Fruit fly (Drosophila melanogaster) whole organism, prepupa: ENCODE results near the gene PGRP-SA.

ENCODE experiments used
- Blimp-1 ChIP-seq: fragments of 200-800 bp; sonication (Bioruptor generic); optimal IDR thresholded peaks from 3 replicates; lab custom pipeline; 2017; ENCODE audit warnings: missing biosample characterization, missing genetic modification characterization, mild to moderate bottlenecking, moderate library complexity, missing genetic modification reagents
- CG10631 ChIP-seq: fragments of 200-800 bp; sonication (Bioruptor generic); optimal IDR thresholded peaks from 2 replicates; lab custom pipeline; 2016; ENCODE audit warnings: missing biosample characterization, missing genetic modification characterization
- CG10669 ChIP-seq: fragments of 200-800 bp; sonication (Bioruptor generic); optimal IDR thresholded peaks from 3 replicates; lab custom pipeline; 2018; ENCODE audit warnings: missing biosample characterization, mild to moderate bottlenecking, missing genetic modification characterization, moderate library complexity
- CG11762 ChIP-seq: fragments of 200-800 bp; sonication (Bioruptor generic); optimal IDR thresholded peaks from 3 replicates; lab custom pipeline; 2016; ENCODE audit warnings: missing biosample characterization, missing genetic modification characterization; ENCODE audit not compliant: insufficient read depth
- CG11902 ChIP-seq: fragments of 200-800 bp; sonication (Bioruptor generic); optimal IDR thresholded peaks from 3 replicates; lab custom pipeline; 2016; ENCODE audit warnings: missing biosample characterization, missing genetic modification characterization
- CG15336 ChIP-seq: fragments of 200-800 bp; sonication (Bioruptor generic); IDR thresholded peaks from 2 replicates; pipeline ENCODE4 v1.3.6; 2022; ENCODE audit warnings: missing biosample characterization, missing genetic modification characterization
- CG16779 ChIP-seq: fragments of 200-800 bp; sonication (Bioruptor generic); optimal IDR thresholded peaks from 3 replicates; lab custom pipeline; 2017; ENCODE audit warnings: missing biosample characterization, mild to moderate bottlenecking, missing genetic modification characterization
- CG3032 ChIP-seq: fragments of 200-800 bp; optimal IDR thresholded peaks from 2 replicates; lab custom pipeline; 2019; ENCODE audit warnings: missing biosample characterization, mild to moderate bottlenecking, missing genetic modification characterization, moderate library complexity
- CG4318 ChIP-seq: fragments of 200-800 bp; sonication (Bioruptor generic); optimal IDR thresholded peaks from 3 replicates; lab custom pipeline; 2017; ENCODE audit warnings: missing biosample characterization, mild to moderate bottlenecking, missing genetic modification characterization
- CG6163 ChIP-seq: fragments of 200-800 bp; sonication (Bioruptor generic); IDR thresholded peaks from 3 replicates; pipeline ENCODE4 v1.3.6; 2022; ENCODE audit warnings: missing biosample characterization, missing genetic modification characterization
- CG6276 ChIP-seq: fragments of 200-800 bp; sonication (Bioruptor generic); optimal IDR thresholded peaks from 2 replicates; lab custom pipeline; 2017; ENCODE audit warnings: missing biosample characterization, mild to moderate bottlenecking, missing genetic modification characterization
- CG6792 ChIP-seq: fragments of 200-800 bp; sonication (Bioruptor generic); optimal IDR thresholded peaks from 3 replicates; lab custom pipeline; 2016; ENCODE audit warnings: missing biosample characterization, missing genetic modification characterization
- CG6854 ChIP-seq: fragments of 200-800 bp; sonication (Bioruptor generic); optimal IDR thresholded peaks from 2 replicates; lab custom pipeline; 2017; ENCODE audit warnings: missing biosample characterization, mild to moderate bottlenecking, missing genetic modification characterization
- CG7368 ChIP-seq: fragments of 200-800 bp; sonication (Bioruptor generic); optimal IDR thresholded peaks from 3 replicates; lab custom pipeline; 2016; ENCODE audit warnings: missing biosample characterization, missing genetic modification characterization
- CG8119 ChIP-seq: fragments of 200-800 bp; sonication (Bioruptor generic); IDR thresholded peaks from 3 replicates; pipeline ENCODE4 v1.3.6; 2022; ENCODE audit warnings: missing biosample characterization, missing genetic modification characterization
- CG9139 ChIP-seq: fragments of 200-800 bp; sonication (Bioruptor generic); optimal IDR thresholded peaks from 3 replicates; lab custom pipeline; 2017; ENCODE audit warnings: missing biosample characterization, mild to moderate bottlenecking, missing genetic modification characterization
- Eip75B ChIP-seq: fragments of 200-800 bp; sonication (Bioruptor generic); optimal IDR thresholded peaks from 3 replicates; lab custom pipeline; 2016; ENCODE audit warnings: missing biosample characterization, missing genetic modification characterization
- Eip78C ChIP-seq: fragments of 200-800 bp; sonication (Bioruptor generic); peaks from one replicate; lab custom pipeline; 2016; ENCODE audit warnings: missing biosample characterization, missing genetic modification characterization
- Ets21C ChIP-seq: fragments of 200-800 bp; sonication (Bioruptor generic); optimal IDR thresholded peaks from 3 replicates; lab custom pipeline; 2016; ENCODE audit warnings: missing biosample characterization, missing genetic modification characterization
- Ets96B ChIP-seq: fragments of 200-800 bp; optimal IDR thresholded peaks from 2 replicates; lab custom pipeline; 2019; ENCODE audit warnings: missing biosample characterization, mild to moderate bottlenecking, missing genetic modification characterization, moderate library complexity
- Gug ChIP-seq: fragments of 200-800 bp; sonication (Bioruptor generic); IDR thresholded peaks from 2 replicates; pipeline ENCODE4 v1.3.6; 2022; ENCODE audit warnings: missing biosample characterization, missing genetic modification characterization
- Met ChIP-seq: fragments of 200-800 bp; sonication (Bioruptor generic); optimal IDR thresholded peaks from 3 replicates; lab custom pipeline; 2016; ENCODE audit warnings: missing biosample characterization, missing genetic modification characterization
- OdsH ChIP-seq: fragments of 200-800 bp; sonication (Bioruptor generic); optimal IDR thresholded peaks from 3 replicates; lab custom pipeline; 2016; ENCODE audit warnings: missing biosample characterization, missing genetic modification characterization
- Smox ChIP-seq: fragments of 200-800 bp; sonication (Bioruptor generic); optimal IDR thresholded peaks from 3 replicates; lab custom pipeline; 2016; ENCODE audit warnings: missing biosample characterization, missing genetic modification characterization
- Sox102F ChIP-seq: fragments of 200-800 bp; sonication (Bioruptor generic); optimal IDR thresholded peaks from 2 replicates; lab custom pipeline; 2016; ENCODE audit warnings: missing biosample characterization, mild to moderate bottlenecking, missing genetic modification characterization
- acj6 ChIP-seq: fragments of 200-800 bp; sonication (Bioruptor generic); optimal IDR thresholded peaks from 3 replicates; lab custom pipeline; 2016; ENCODE audit warnings: missing biosample characterization, missing genetic modification characterization
- cyc ChIP-seq: fragments of 200-800 bp; sonication (Bioruptor generic); optimal IDR thresholded peaks from 3 replicates; lab custom pipeline; 2016; ENCODE audit warnings: missing biosample characterization, missing genetic modification characterization
- dsx ChIP-seq: fragments of 200-800 bp; optimal IDR thresholded peaks from 3 replicates; lab custom pipeline; 2019; ENCODE audit warnings: missing biosample characterization, mild to moderate bottlenecking, missing genetic modification characterization, moderate library complexity; ENCODE audit not compliant: poor library complexity, severe bottlenecking
- esn ChIP-seq: fragments of 200-800 bp; sonication (Bioruptor generic); optimal IDR thresholded peaks from 2 replicates; lab custom pipeline; 2016; ENCODE audit warnings: missing biosample characterization, mild to moderate bottlenecking, missing genetic modification characterization, moderate library complexity
- fd85E ChIP-seq: fragments of 200-800 bp; sonication (Bioruptor generic); optimal IDR thresholded peaks from 3 replicates; lab custom pipeline; 2016; ENCODE audit warnings: missing biosample characterization, missing genetic modification characterization
- fkh ChIP-seq: fragments of 200-800 bp; sonication (Bioruptor generic); optimal IDR thresholded peaks from 3 replicates; lab custom pipeline; 2017; ENCODE audit warnings: missing biosample characterization, mild to moderate bottlenecking, missing genetic modification characterization, moderate library complexity
- lz ChIP-seq: fragments of 200-800 bp; sonication (Bioruptor generic); optimal IDR thresholded peaks from 3 replicates; lab custom pipeline; 2016; ENCODE audit warnings: missing biosample characterization, missing genetic modification characterization
- net ChIP-seq: fragments of 200-800 bp; sonication (Bioruptor generic); optimal IDR thresholded peaks from 3 replicates; lab custom pipeline; 2016; ENCODE audit warnings: missing biosample characterization, missing genetic modification characterization
- pdm3 ChIP-seq: fragments of 200-800 bp; sonication (Bioruptor generic); optimal IDR thresholded peaks from 3 replicates; lab custom pipeline; 2016; ENCODE audit warnings: missing biosample characterization, missing genetic modification characterization
- spab ChIP-seq: fragments of 200-800 bp; sonication (Bioruptor generic); optimal IDR thresholded peaks from 2 replicates; lab custom pipeline; 2017; ENCODE audit warnings: missing biosample characterization, mild to moderate bottlenecking, missing genetic modification characterization, missing genetic modification reagents
- ss ChIP-seq, 2 experiments: fragments of 200-800 bp; sonication (Bioruptor generic); optimal IDR thresholded peaks; 2 replicates in 1 of 2; 3 replicates in 1 of 2; lab custom pipeline; 2017 to 2018; ENCODE audit warnings: mild to moderate bottlenecking in 2 of 2, missing biosample characterization in 2 of 2, missing genetic modification characterization in 2 of 2, moderate library complexity in 1 of 2
- topi ChIP-seq: fragments of 200-800 bp; sonication (Bioruptor generic); optimal IDR thresholded peaks from 3 replicates; lab custom pipeline; 2016; ENCODE audit warnings: missing biosample characterization, missing genetic modification characterization
- vri ChIP-seq: fragments of 200-800 bp; sonication (Bioruptor generic); optimal IDR thresholded peaks from 3 replicates; lab custom pipeline; 2016; ENCODE audit warnings: missing biosample characterization, mild to moderate bottlenecking, missing genetic modification characterization

Gene PGRP-SA

dm6 chrX:11550078-11550477, 11.4 kb upstream of the PGRP-SA start (continued):
- TF ChIP-seq fkh (GFP tag; lab: Kevin White, UChicago) (no peak), cyc (peak; percentile 53), CG9139 (no peak), dsx (GFP tag; lab: Kevin White, UChicago) (no peak), spab (GFP tag; lab: Kevin White, UChicago) (no peak), CG15336 (GFP tag; lab: Robert Waterston, UW) (peak; percentile 34; the same call in 1 of the 2 replicates), CG4318 (GFP tag; lab: Kevin White, UChicago) (no peak), topi (GFP tag; lab: Kevin White, UChicago) (peak; percentile 66), CG10631 (GFP tag; lab: Kevin White, UChicago) (peak; percentile 40), OdsH (GFP tag; lab: Kevin White, UChicago) (peak; percentile 33), CG3032 (tag; lab: Kevin White, UChicago) (peak; percentile 16), CG11762 (GFP tag; lab: Kevin White, UChicago) (no peak), acj6 (GFP tag; lab: Kevin White, UChicago) (peak; percentile 25), net (GFP tag; lab: Kevin White, UChicago) (peak; percentile 38), CG6792 (GFP tag; lab: Kevin White, UChicago) (peak; percentile 38), CG7368 (no peak), CG6854 (GFP tag; lab: Kevin White, UChicago) (no peak), Ets21C (GFP tag; lab: Kevin White, UChicago) (peak; percentile 42), Gug (peak; percentile 34; the same call in 1 of the 2 replicates), Met (GFP tag; lab: Kevin White, UChicago) (peak; percentile 60)
- TF ChIP-seq, all 60 proteins: peak for 32

DNA sequence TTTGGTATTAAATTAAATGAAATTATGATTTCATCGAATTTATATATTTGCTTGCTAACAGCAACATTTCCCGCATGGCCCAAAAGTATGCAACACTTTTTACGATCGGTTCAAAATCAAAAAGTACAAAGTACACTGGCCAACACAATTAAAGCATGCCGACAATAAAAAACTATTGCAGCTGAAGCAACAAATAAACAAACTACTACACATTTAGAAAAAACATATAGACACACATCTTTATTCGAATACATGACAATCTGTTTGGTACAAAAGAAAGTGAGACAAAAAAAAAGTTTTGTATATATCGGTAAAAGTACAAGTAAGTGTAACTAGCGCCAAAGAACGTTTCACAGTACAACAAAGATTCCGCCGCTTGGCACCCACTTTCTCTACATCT, 6.4 kb upstream of the PGRP-SA start:
- TF ChIP-seq CG9139 = no peak
- peak; percentile 17 for TF ChIP-seq Smox
- peak; percentile 67 for TF ChIP-seq Eip78C (GFP tag; lab: Kevin White, UChicago)
- no peak for TF ChIP-seq CG11902 (GFP tag; lab: Kevin White, UChicago)
- peak; percentile 1 for TF ChIP-seq lz (GFP tag; lab: Kevin White, UChicago)
- no peak for TF ChIP-seq Gug
- TF ChIP-seq esn (GFP tag; lab: Kevin White, UChicago) = peak; percentile 39
- 0 out of 2 replicates have a peak, but pooled peaks have one; percentile 13 for TF ChIP-seq CG15336 (GFP tag; lab: Robert Waterston, UW)
- peak; percentile 20 for TF ChIP-seq Sox102F (GFP tag; lab: Kevin White, UChicago)
- TF ChIP-seq pdm3 (GFP tag; lab: Kevin White, UChicago) = peak; percentile 31
- no peak for TF ChIP-seq vri (GFP tag; lab: Kevin White, UChicago)
- TF ChIP-seq net (GFP tag; lab: Kevin White, UChicago) = peak; percentile 24
- TF ChIP-seq ss (GFP tag; optimal IDR thresholded peaks at IDR 0.05; lab: Kevin White, UChicago) = peak in 1 of 2 experiments; percentile 3
- no peak for TF ChIP-seq CG16779
- TF ChIP-seq Eip75B (GFP tag; lab: Kevin White, UChicago) = no peak
- TF ChIP-seq CG8119 (GFP tag; lab: Robert Waterston, UW) = peak; percentile 31; the same call in 2 of the 3 replicates
- TF ChIP-seq Ets96B = peak; percentile 15
- no peak for TF ChIP-seq fd85E (GFP tag; lab: Kevin White, UChicago)
- TF ChIP-seq OdsH (GFP tag; lab: Kevin White, UChicago) = peak; percentile 5
- peak; percentile 41 for TF ChIP-seq CG10669 (GFP tag; lab: Kevin White, UChicago)
- peak; percentile 1 for TF ChIP-seq cyc
- TF ChIP-seq CG6163 (GFP tag; lab: Robert Waterston, UW) = peak; percentile 6; the same call in 1 of the 3 replicates
- TF ChIP-seq CG6276 = peak; percentile 38

dm6 chrX:11556774-11557173, 4.7 kb upstream of the PGRP-SA start:
- TF ChIP-seq Blimp-1 = no peak
